Worm (Caenorhabditis elegans) whole organism, L2 larva: Measurements from ENCODE around the gene efl-2.

Source experiments
- C34F6.9 ChIP-seq: fragments of 150-350 bp; optimal IDR thresholded peaks from 2 replicates; lab custom pipeline; 2014; ENCODE audit warnings: missing biosample characterization, missing genetic modification characterization
- F13H6.1 ChIP-seq: sonication (generic microtip); optimal IDR thresholded peaks from 2 replicates; lab custom pipeline; 2016; ENCODE audit warnings: missing genetic modification characterization, missing compliant biosample characterization
- Y55F3AM.14 ChIP-seq: fragments of 200-800 bp; sonication (Bioruptor generic); optimal IDR thresholded peaks from 2 replicates; lab custom pipeline; 2018; ENCODE audit warnings: mild to moderate bottlenecking, missing genetic modification characterization, missing compliant biosample characterization
- ama-1 ChIP-seq: fragments of 150-350 bp; optimal IDR thresholded peaks from 2 replicates; lab custom pipeline; 2018; ENCODE audit warnings: inconsistent platforms
- blmp-1 ChIP-seq: sonication (generic microtip); optimal IDR thresholded peaks from 2 replicates; lab custom pipeline; 2017; ENCODE audit warnings: missing genetic modification characterization, mild to moderate bottlenecking, missing compliant biosample characterization, antibody characterized with exemption, moderate library complexity; ENCODE audit not compliant: insufficient read depth
- ceh-82 ChIP-seq: fragments of 150-350 bp; optimal IDR thresholded peaks from 2 replicates; lab custom pipeline; 2014; ENCODE audit warnings: missing biosample characterization, missing genetic modification characterization
- crh-2 ChIP-seq: sonication (generic microtip); optimal IDR thresholded peaks from 2 replicates; lab custom pipeline; 2017; ENCODE audit warnings: missing biosample characterization, missing genetic modification characterization
- egl-27 ChIP-seq: sonication (generic microtip); optimal IDR thresholded peaks from 3 replicates; lab custom pipeline; 2017; ENCODE audit warnings: missing biosample characterization, missing genetic modification reagents, missing genetic modification characterization
- fos-1 ChIP-seq: fragments of 150-350 bp; optimal IDR thresholded peaks from 2 replicates; lab custom pipeline; 2014; ENCODE audit warnings: missing biosample characterization, missing genetic modification characterization
- gmeb-1 ChIP-seq: fragments of 150-350 bp; optimal IDR thresholded peaks from 2 replicates; lab custom pipeline; 2014; ENCODE audit warnings: missing biosample characterization, missing genetic modification characterization
- lin-13 ChIP-seq: fragments of 150-350 bp; optimal IDR thresholded peaks from 2 replicates; lab custom pipeline; 2014; ENCODE audit warnings: missing biosample characterization, missing genetic modification reagents, missing genetic modification characterization
- lin-39 ChIP-seq: fragments of 150-350 bp; optimal IDR thresholded peaks from 2 replicates; lab custom pipeline; 2014; ENCODE audit warnings: missing biosample characterization, missing genetic modification reagents, missing genetic modification characterization
- lsy-2 ChIP-seq, 2 experiments: fragments of 150-350 bp in 1 of 2; sonication (generic microtip) in 1 of 2; optimal IDR thresholded peaks; 2 replicates each; lab custom pipeline; 2014 to 2017; ENCODE audit warnings: missing biosample characterization in 2 of 2, missing genetic modification characterization in 2 of 2
- mab-5 ChIP-seq: fragments of 150-350 bp; optimal IDR thresholded peaks from 2 replicates; lab custom pipeline; 2014; ENCODE audit warnings: missing biosample characterization, missing genetic modification characterization
- mbf-1 ChIP-seq: sonication (generic microtip); optimal IDR thresholded peaks from 2 replicates; lab custom pipeline; 2017; ENCODE audit warnings: missing biosample characterization, missing genetic modification characterization
- mdl-1 ChIP-seq, 2 experiments: fragments of 150-350 bp in 1 of 2; sonication (generic microtip) in 1 of 2; optimal IDR thresholded peaks; 2 replicates each; lab custom pipeline; 2017; ENCODE audit warnings: missing biosample characterization in 2 of 2, missing genetic modification characterization in 2 of 2
- nhr-12 ChIP-seq: fragments of 150-350 bp; optimal IDR thresholded peaks from 2 replicates; lab custom pipeline; 2014; ENCODE audit warnings: missing biosample characterization, missing genetic modification characterization
- nhr-129 ChIP-seq: fragments of 150-350 bp; optimal IDR thresholded peaks from 2 replicates; lab custom pipeline; 2014; ENCODE audit warnings: missing biosample characterization, missing genetic modification characterization
- nhr-21 ChIP-seq: fragments of 150-350 bp; optimal IDR thresholded peaks from 2 replicates; lab custom pipeline; 2014; ENCODE audit warnings: missing biosample characterization, missing genetic modification characterization
- nhr-25 ChIP-seq: fragments of 150-350 bp; sonication (generic microtip); optimal IDR thresholded peaks from 3 replicates; lab custom pipeline; 2014; ENCODE audit warnings: missing biosample characterization, missing genetic modification characterization
- nhr-6 ChIP-seq: fragments of 150-350 bp; optimal IDR thresholded peaks from 2 replicates; lab custom pipeline; 2014; ENCODE audit warnings: missing biosample characterization, missing genetic modification characterization
- peb-1 ChIP-seq: fragments of 150-350 bp; optimal IDR thresholded peaks from 2 replicates; lab custom pipeline; 2014; ENCODE audit warnings: missing biosample characterization, missing genetic modification characterization
- sem-4 ChIP-seq: fragments of 150-350 bp; optimal IDR thresholded peaks from 2 replicates; lab custom pipeline; 2014; ENCODE audit warnings: missing biosample characterization, missing genetic modification reagents, missing genetic modification characterization
- skn-1 ChIP-seq: sonication (generic microtip); optimal IDR thresholded peaks from 2 replicates; lab custom pipeline; 2017; ENCODE audit warnings: missing biosample characterization, missing genetic modification characterization
- sma-3 ChIP-seq: sonication (generic microtip); optimal IDR thresholded peaks from 2 replicates; lab custom pipeline; 2016; ENCODE audit warnings: missing genetic modification reagents, missing genetic modification characterization, missing compliant biosample characterization
- sma-9 ChIP-seq, 2 experiments: fragments of 150-350 bp in 1 of 2; sonication (generic microtip) in 1 of 2; optimal IDR thresholded peaks; 2 replicates each; lab custom pipeline; 2014 to 2016; ENCODE audit warnings: missing genetic modification characterization in 2 of 2, mild to moderate bottlenecking in 1 of 2, missing biosample characterization in 1 of 2, missing compliant biosample characterization in 1 of 2, missing genetic modification reagents in 1 of 2, moderate library complexity in 1 of 2
- unc-39 ChIP-seq: fragments of 150-350 bp; optimal IDR thresholded peaks from 2 replicates; lab custom pipeline; 2014; ENCODE audit warnings: missing biosample characterization, missing genetic modification characterization
- unc-55 ChIP-seq: fragments of 150-350 bp; sonication (generic microtip); optimal IDR thresholded peaks from 3 replicates; lab custom pipeline; 2014; ENCODE audit warnings: missing biosample characterization, missing genetic modification reagents, missing genetic modification characterization
- unc-62 ChIP-seq: fragments of 150-350 bp; optimal IDR thresholded peaks from 2 replicates; lab custom pipeline; 2014; ENCODE audit warnings: missing biosample characterization, missing genetic modification reagents, missing genetic modification characterization
- ztf-11 ChIP-seq: sonication (generic microtip); optimal IDR thresholded peaks from 2 replicates; lab custom pipeline; 2017; ENCODE audit warnings: missing biosample characterization, missing genetic modification characterization
- ztf-4 ChIP-seq: fragments of 150-350 bp; optimal IDR thresholded peaks from 2 replicates; lab custom pipeline; 2014; ENCODE audit warnings: missing biosample characterization, missing genetic modification characterization

efl-2 gene

ce11 chrII:13460592-13461395, 54.9 kb downstream of the efl-2 start, which contains the start of gene pqn-27:
TSS of gene pqn-27 (minus strand) at chrII:13460642.
- no peak for TF ChIP-seq lin-39 (tag; lab: Kevin White, UChicago)
- TF ChIP-seq lin-13 (GFP tag; lab: Kevin White, UChicago) = peak; percentile 77
- peak; percentile 75 for TF ChIP-seq F13H6.1 (tag; lab: Kevin White, UChicago)
- peak; percentile 42 for TF ChIP-seq unc-55 (GFP tag; lab: Kevin White, UChicago)
- TF ChIP-seq gmeb-1 (tag; lab: Kevin White, UChicago) = peak; percentile 69
- no peak for TF ChIP-seq ztf-11 (tag; lab: Kevin White, UChicago)
- TF ChIP-seq sem-4 (tag; lab: Kevin White, UChicago) = peak; percentile 59
- TF ChIP-seq ztf-4 (tag; lab: Kevin White, UChicago) = peak; percentile 91
- TF ChIP-seq nhr-25 (tag; lab: Kevin White, UChicago) = peak; percentile 89
- TF ChIP-seq nhr-129 (tag; lab: Kevin White, UChicago) = peak; percentile 60
- peak; percentile 28 for TF ChIP-seq fos-1 (tag; lab: Kevin White, UChicago)
- no peak for TF ChIP-seq egl-27 (tag; lab: Kevin White, UChicago)
- TF ChIP-seq unc-62 (GFP tag; lab: Kevin White, UChicago) = peak; percentile 32
- no peak for TF ChIP-seq peb-1 (tag; lab: Kevin White, UChicago)
- TF ChIP-seq crh-2 (tag; lab: Kevin White, UChicago) = peak; percentile 89
- peak; percentile 85 for TF ChIP-seq sma-3 (GFP tag; lab: Kevin White, UChicago)
- peak; percentile 80 for TF ChIP-seq Y55F3AM.14
- no peak for TF ChIP-seq mab-5
- no peak for TF ChIP-seq unc-39 (tag; lab: Kevin White, UChicago)
- peak; percentile 60 for TF ChIP-seq blmp-1 (tag; lab: Kevin White, UChicago)
- TF ChIP-seq ama-1 (lab: Kevin White, UChicago) = peak; percentile 96
- peak; percentile 84 for TF ChIP-seq nhr-6 (tag; lab: Kevin White, UChicago)
- peak; percentile 57 for TF ChIP-seq C34F6.9
- peak; percentile 70 for TF ChIP-seq skn-1 (tag; lab: Kevin White, UChicago)
- TF ChIP-seq nhr-12 = peak; percentile 12
- TF ChIP-seq mbf-1 = no peak
- peak; percentile 75 for TF ChIP-seq sma-9 (GFP tag; optimal IDR thresholded peaks at IDR 0.05; lab: Kevin White, UChicago)
- no peak for TF ChIP-seq sma-9 (tag; optimal IDR thresholded peaks at IDR 0.05; lab: Kevin White, UChicago)
- no peak for TF ChIP-seq ceh-82 (tag; lab: Kevin White, UChicago)
- peak; percentile 89 for TF ChIP-seq nhr-21 (tag; lab: Kevin White, UChicago)
- peak; percentile 58 to 83 for TF ChIP-seq lsy-2 (tag; optimal IDR thresholded peaks at IDR 0.05; lab: Kevin White, UChicago)
- TF ChIP-seq mdl-1 (tag; optimal IDR thresholded peaks at IDR 0.05; lab: Kevin White, UChicago) = no peak
